Fruit fly (Drosophila melanogaster) whole organism, embryonic: ENCODE measurements around the gene betaTub65B.
A peak's percentile ranks its signal among the peaks of the same experiment; 100 is the strongest.

ENCODE experiments used
- CG30431 ChIP-seq: fragments of 200-800 bp; sonication (Bioruptor generic); optimal IDR thresholded peaks from 2 replicates; lab custom pipeline; 2017; ENCODE audit warnings: missing biosample characterization, missing genetic modification characterization
- CG9932 ChIP-seq: fragments of 200-800 bp; sonication (Bioruptor generic); IDR thresholded peaks from 2 replicates; pipeline ENCODE4 v1.3.6; 2022; ENCODE audit warnings: missing biosample characterization, missing genetic modification characterization
- HLH4C ChIP-seq: fragments of 200-800 bp; sonication (Bioruptor generic); IDR thresholded peaks from 3 replicates; pipeline ENCODE4 v1.3.6; 2022; ENCODE audit warnings: missing biosample characterization, missing genetic modification characterization; ENCODE audit not compliant: partially characterized antibody
- fd3F ChIP-seq: fragments of 200-800 bp; sonication (Bioruptor generic); optimal IDR thresholded peaks from 2 replicates; lab custom pipeline; 2018; ENCODE audit warnings: missing biosample characterization, mild to moderate bottlenecking, missing genetic modification characterization, moderate library complexity

- TF ChIP-seq CG9932 (peak; percentile 54), HLH4C (GFP tag; lab: Robert Waterston, UW) (peak; percentile 94), fd3F (GFP tag; lab: Kevin White, UChicago) (no peak), CG30431 (GFP tag; lab: Kevin White, UChicago) (no peak)
These were observed 19.8 kb downstream of the betaTub65B start, which contains the start of gene MCU for dm6 chr3L:6550178-6550977.
